Worm (Caenorhabditis elegans) whole organism, young adult: Measurements from ENCODE around the gene R10H10.7.

Experiments used
- F39B2.1 ChIP-seq: fragments of 200-800 bp; sonication (Bioruptor generic); IDR thresholded peaks from 2 replicates; pipeline ENCODE4 v1.3.6; 2022; ENCODE audit warnings: missing genetic modification reagents, missing genetic modification characterization, missing compliant biosample characterization
- lin-54 ChIP-seq: fragments of 200-800 bp; sonication (Bioruptor generic); optimal IDR thresholded peaks from 2 replicates; lab custom pipeline; 2018; ENCODE audit warnings: mild to moderate bottlenecking, missing genetic modification characterization, missing compliant biosample characterization
- madf-8 ChIP-seq: fragments of 200-800 bp; sonication (Bioruptor generic); conservative IDR thresholded peaks from 2 replicates; pipeline ENCODE4 v1.3.6; 2022; ENCODE audit warnings: missing genetic modification reagents, missing genetic modification characterization, missing compliant biosample characterization

DNA sequence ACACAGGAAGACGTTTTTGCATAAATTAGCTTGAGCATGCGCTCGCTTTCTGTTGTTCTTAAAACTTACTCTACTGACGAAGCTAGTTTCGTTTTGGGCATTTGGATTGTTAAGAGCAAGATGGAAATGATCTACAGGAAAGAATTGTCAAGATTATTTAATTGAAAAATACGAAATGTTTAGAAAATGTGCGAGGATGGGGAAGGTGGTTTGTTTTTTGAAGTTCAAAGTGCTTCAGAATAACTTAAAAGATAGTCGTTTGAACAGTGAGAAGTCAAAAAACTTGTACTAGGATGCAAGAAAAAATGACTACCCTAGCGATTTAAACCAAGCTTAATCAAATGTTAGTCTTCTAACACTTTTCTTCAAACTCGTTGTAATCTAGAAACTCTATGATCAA, 43.4 kb upstream of the R10H10.7 start, which contains the start of gene srb-17:
- no peak for TF ChIP-seq lin-54 (GFP tag; lab: Kevin White, UChicago)
- TF ChIP-seq F39B2.1: no peak
- TF ChIP-seq madf-8 (GFP tag; lab: Robert Waterston, UW): no peak
